Worm (Caenorhabditis elegans): ENCODE results near the gene M04B2.7.

DNA sequence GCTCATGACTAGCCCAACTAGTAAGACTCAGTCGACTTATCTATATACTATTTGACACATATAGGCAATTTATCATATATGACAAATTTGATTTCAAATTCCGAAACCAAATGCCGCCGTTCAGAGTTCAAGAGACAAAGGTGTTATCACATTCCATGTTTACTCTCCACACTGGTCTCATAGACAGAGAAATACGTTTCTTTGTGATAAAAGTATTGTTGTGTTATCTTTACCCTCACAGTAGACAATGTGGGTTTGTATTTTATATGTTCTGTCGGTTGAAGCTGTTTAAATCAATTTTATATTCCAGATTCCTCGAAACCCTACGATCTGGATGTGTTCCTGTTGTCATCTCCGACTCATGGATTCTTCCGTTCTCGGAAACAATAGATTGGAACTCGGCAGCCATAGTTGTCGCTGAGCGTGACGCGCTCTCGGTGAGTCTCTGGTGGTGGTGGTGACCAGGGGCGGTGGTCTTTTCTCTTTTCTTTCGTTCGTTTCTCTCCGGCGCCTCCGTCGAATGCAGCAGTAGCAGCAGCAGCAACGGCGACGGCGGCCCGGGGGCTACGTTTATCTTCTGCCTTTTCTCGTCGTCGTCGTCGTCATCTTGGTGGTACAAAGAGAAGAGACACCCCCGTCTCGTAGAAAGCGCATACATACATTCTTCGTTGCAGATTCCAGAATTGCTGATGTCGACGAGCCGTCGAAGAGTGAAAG lies 34.0 kb upstream of the M04B2.7 start:
- TF ChIP-seq him-1 (tag; optimal IDR thresholded peaks at IDR 0.05) (no peak), W03F9.2 (tag; optimal IDR thresholded peaks at IDR 0.05) (no peak), dao-5 (tag; optimal IDR thresholded peaks at IDR 0.05) (no peak)
